Worm (Caenorhabditis elegans): Measurements from ENCODE around the gene mut-15.
"Not testable (repeated sequence)": the region's sequence is repeated elsewhere in the genome, so short reads cannot be mapped to it uniquely, and the experiment has no call there.

mut-15 gene

ce11 chrV:15031373-15031772 is 29.0 kb downstream of the mut-15 start, which contains the start of gene cng-1:
cng-1 (minus strand) TSS chrV:15031473.
- TF ChIP-seq daf-12, unc-39, nhr-237 (tag; optimal IDR thresholded peaks at IDR 0.05): not testable (repeated sequence)

ce11 chrV:15036769-15037168 is 34.4 kb downstream of the mut-15 start, which contains the start of gene melo-3:
melo-3 (minus strand) TSS chrV:15036869.
- not testable (repeated sequence) for TF ChIP-seq nfya-1 (tag; optimal IDR thresholded peaks at IDR 0.05; ENCODE audit: insufficient read depth); lin-39 (tag; optimal IDR thresholded peaks at IDR 0.05); zag-1 (tag; optimal IDR thresholded peaks at IDR 0.05)

- TF ChIP-seq mdl-1 (tag; optimal IDR thresholded peaks at IDR 0.05) (no peak), eor-1 (tag; optimal IDR thresholded peaks at IDR 0.05) (no peak), ceh-9 (tag; optimal IDR thresholded peaks at IDR 0.05) (no peak), elt-2 (tag; optimal IDR thresholded peaks at IDR 0.05) (peak; percentile 4), nhr-237 (tag; optimal IDR thresholded peaks at IDR 0.05) (no peak), nhr-28 (tag; optimal IDR thresholded peaks at IDR 0.05) (no peak)
Measured at ce11 chrV:15048107-15048506, 45.8 kb downstream of the mut-15 start, which contains the start of gene sdc-3. sdc-3 (minus strand) TSS chrV:15048207.

ce11 chrV:15051720-15052119 is 49.4 kb downstream of the mut-15 start:
- no peak for TF ChIP-seq jun-1 (tag; optimal IDR thresholded peaks at IDR 0.05)
- no peak for TF ChIP-seq nhr-11 (tag; optimal IDR thresholded peaks at IDR 0.05)
- no peak for TF ChIP-seq nhr-67 (tag; optimal IDR thresholded peaks at IDR 0.05)
- no peak for TF ChIP-seq nhr-28 (tag; optimal IDR thresholded peaks at IDR 0.05)
- no peak for TF ChIP-seq nhr-25 (tag; optimal IDR thresholded peaks at IDR 0.05)
- no peak for TF ChIP-seq ztf-4 (tag; optimal IDR thresholded peaks at IDR 0.05)
- no peak for TF ChIP-seq nhr-237 (tag; optimal IDR thresholded peaks at IDR 0.05)
- no peak for TF ChIP-seq lin-39 (tag; optimal IDR thresholded peaks at IDR 0.05)
- no peak for TF ChIP-seq unc-62 (GFP tag; optimal IDR thresholded peaks at IDR 0.05)
- TF ChIP-seq aly-2 (tag; optimal IDR thresholded peaks at IDR 0.05) = no peak
- TF ChIP-seq daf-12 (tag; optimal IDR thresholded peaks at IDR 0.05) = no peak
- TF ChIP-seq ceh-16 (tag; optimal IDR thresholded peaks at IDR 0.05) = no peak
- TF ChIP-seq egl-27 (tag; optimal IDR thresholded peaks at IDR 0.05) = no peak
- TF ChIP-seq sea-2 (GFP tag; optimal IDR thresholded peaks at IDR 0.05) = no peak

ce11 chrV:15052368-15052767 is 50.0 kb downstream of the mut-15 start, which contains the start of the genes fbxa-82 and C25D7.5:
fbxa-82 (minus strand) TSS chrV:15052530.
C25D7.5 (plus strand) TSS chrV:15052650.
- TF ChIP-seq nhr-77 (tag; optimal IDR thresholded peaks at IDR 0.05) (no peak), elt-2 (tag; optimal IDR thresholded peaks at IDR 0.05) (peak; percentile 28), sea-2 (GFP tag; optimal IDR thresholded peaks at IDR 0.05) (no peak), aly-2 (tag; optimal IDR thresholded peaks at IDR 0.05) (no peak), lsy-12 (tag; optimal IDR thresholded peaks at IDR 0.05) (no peak), hmg-11 (tag; optimal IDR thresholded peaks at IDR 0.05) (no peak), tbx-2 (tag; optimal IDR thresholded peaks at IDR 0.05) (no peak), ceh-9 (tag; optimal IDR thresholded peaks at IDR 0.05) (no peak), pqm-1 (tag; optimal IDR thresholded peaks at IDR 0.05) (peak; percentile 41), mdl-1 (tag; optimal IDR thresholded peaks at IDR 0.05) (no peak), ceh-82 (tag; optimal IDR thresholded peaks at IDR 0.05) (no peak), unc-62 (GFP tag; optimal IDR thresholded peaks at IDR 0.05) (no peak), egl-27 (tag; optimal IDR thresholded peaks at IDR 0.05) (no peak), skn-1 (tag; optimal IDR thresholded peaks at IDR 0.05) (no peak), nhr-12 (tag; optimal IDR thresholded peaks at IDR 0.05) (no peak), pha-4 (tag; optimal IDR thresholded peaks at IDR 0.05) (peak; percentile 31)

All from whole organism, L3 larva.